Fruit fly (Drosophila melanogaster): ENCODE results near the gene CG14230.

The CG14230 gene

DNA sequence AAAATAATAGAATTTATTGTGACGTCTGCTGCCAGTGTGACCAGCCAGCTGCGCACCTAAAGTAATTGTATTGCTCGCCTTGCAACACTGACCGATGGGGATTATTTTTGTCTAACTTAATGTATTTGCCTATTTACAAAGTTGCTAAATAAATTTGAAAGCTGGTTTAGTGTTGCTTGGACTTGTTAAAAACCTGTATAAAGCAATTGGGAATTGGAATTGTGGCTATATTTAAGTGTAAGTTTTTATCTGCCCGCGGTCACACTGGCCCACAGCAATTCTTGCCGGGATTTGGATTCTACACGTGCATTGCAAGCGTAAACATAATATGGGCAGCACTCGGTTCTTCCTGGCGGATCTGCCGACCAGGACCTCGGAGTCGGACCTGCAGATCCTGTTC is at the start of gene CG14230, which contains the start of gene CG14232:
Gene CG14230, plus strand, starts transcription at position 94 of the 400 bp plus-strand sequence.
Gene CG14232, minus strand, starts transcription at position 177 of the 400 bp plus-strand sequence.
- TF ChIP-seq psq (optimal IDR thresholded peaks at IDR 0.05) (no peak), ttk (optimal IDR thresholded peaks at IDR 0.05) (no peak), Sin3A (optimal IDR thresholded peaks at IDR 0.05) (no peak)

DNA sequence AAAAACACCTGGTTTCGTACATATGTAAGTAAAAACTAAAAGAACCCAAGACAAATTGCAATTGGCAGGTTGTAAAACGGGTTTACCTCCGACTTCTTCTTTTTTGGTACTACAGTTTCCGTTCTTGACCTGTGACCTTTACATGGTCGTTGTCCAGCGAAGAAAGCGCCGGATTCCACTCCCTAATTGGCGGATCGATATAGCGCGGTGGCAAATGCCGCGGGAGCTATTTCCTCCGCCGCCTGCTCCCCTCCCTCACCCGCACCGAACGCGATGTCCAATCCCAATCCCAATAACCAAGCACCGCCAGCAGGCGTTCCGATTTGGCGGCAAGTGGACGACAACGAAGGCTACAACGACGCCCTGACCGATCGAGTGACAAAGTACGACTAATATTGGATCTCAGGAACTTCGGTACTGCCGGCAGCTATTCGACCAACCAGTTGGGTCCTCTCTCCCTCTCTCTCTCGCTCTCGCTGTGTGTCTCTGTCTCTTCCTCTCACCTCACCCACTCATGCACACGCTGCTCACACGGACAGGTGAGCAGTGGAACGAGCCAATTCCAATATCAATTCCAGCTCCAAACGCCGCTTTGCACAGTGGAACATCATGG is 41.3 kb upstream of the CG14230 start:
- TF ChIP-seq Sin3A (optimal IDR thresholded peaks at IDR 0.05) (no peak), psq (optimal IDR thresholded peaks at IDR 0.05) (no peak), insv (optimal IDR thresholded peaks at IDR 0.05) (no peak), ttk (optimal IDR thresholded peaks at IDR 0.05) (no peak), Myc (optimal IDR thresholded peaks at IDR 0.05) (no peak), h (optimal IDR thresholded peaks at IDR 0.05) (no peak)

DNA sequence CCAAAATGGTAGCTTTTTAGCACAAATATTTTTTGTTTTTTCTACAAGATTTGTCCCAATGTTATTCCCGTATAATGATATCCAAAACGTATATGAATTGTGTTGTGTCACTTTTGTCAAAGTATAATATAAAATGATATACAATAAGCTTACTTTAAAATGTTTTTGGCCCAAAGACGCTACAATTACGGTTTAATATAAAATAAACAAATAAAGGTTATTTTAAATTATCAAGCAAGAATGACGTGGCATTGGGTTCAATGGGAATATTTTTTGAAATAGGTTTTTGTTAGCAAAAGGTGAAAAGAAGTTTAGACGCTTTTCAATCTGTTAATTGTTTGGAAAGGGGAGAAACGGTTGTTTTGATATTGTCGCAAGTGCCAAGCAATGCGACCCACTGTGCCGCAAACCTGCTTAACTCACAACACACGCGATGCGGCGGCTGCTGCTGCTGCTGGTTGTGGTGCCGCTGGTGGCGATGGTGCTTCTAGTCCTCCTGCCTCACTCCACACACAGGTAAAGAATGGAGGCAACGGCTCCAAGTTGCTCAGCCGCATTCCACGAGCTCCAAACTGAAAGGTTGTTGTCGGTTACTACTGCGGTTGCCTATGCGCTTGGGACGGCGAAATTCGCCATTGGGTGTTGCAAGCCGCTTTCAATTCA is 40.6 kb upstream of the CG14230 start:
- TF ChIP-seq psq (optimal IDR thresholded peaks at IDR 0.05) (no peak), h (optimal IDR thresholded peaks at IDR 0.05) (no peak), insv (optimal IDR thresholded peaks at IDR 0.05) (no peak)

DNA sequence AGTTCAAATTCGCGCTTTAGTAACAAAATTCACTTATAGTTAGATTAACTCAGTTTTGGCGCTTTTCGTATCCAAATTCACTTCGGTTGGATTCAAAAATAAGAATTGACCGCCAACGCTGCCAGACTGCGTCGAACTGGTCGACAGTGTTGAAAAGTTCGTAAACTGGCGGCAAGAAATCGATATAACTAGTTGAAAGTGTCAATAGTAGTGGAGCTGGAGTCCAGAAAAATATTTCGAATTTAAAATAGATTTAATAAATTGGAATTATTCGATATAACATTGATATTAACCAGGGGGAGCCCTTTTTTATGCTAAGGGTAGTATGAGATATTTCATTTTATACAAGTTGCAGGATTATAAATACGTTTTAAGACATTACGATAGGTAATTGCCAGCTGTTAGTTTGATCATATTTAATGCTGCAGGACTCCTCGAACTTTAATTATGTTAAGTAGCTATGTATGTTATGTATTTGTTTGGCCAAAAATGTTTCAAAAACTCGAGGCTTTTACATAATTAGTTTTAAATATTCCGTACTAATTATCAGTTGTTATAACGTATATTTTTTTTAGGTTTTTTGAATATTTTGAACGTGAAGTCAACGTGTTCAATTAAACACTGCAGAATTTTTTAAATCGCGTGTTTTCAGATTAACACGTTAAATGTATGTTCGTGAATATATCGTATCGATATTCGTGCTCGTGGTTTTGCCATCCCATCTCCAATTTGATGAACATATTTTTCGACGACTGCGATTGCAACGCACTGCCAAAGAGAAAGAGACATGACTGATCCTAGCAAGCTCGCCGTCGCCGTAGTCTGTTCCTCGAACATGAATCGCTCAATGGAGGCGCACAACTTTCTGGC is 39.9 kb upstream of the CG14230 start, which contains the start of the genes CG14223 and Ssu72:
Gene CG14223, minus strand, starts transcription at position 113 of the 870 bp plus-strand sequence.
Gene Ssu72, plus strand, starts transcription at position 703 of the 870 bp plus-strand sequence.
- TF ChIP-seq Sin3A (optimal IDR thresholded peaks at IDR 0.05) (no peak), Myc (optimal IDR thresholded peaks at IDR 0.05) (no peak), psq (optimal IDR thresholded peaks at IDR 0.05) (no peak), h (optimal IDR thresholded peaks at IDR 0.05) (no peak), insv (optimal IDR thresholded peaks at IDR 0.05) (no peak), ttk (optimal IDR thresholded peaks at IDR 0.05) (no peak)

DNA sequence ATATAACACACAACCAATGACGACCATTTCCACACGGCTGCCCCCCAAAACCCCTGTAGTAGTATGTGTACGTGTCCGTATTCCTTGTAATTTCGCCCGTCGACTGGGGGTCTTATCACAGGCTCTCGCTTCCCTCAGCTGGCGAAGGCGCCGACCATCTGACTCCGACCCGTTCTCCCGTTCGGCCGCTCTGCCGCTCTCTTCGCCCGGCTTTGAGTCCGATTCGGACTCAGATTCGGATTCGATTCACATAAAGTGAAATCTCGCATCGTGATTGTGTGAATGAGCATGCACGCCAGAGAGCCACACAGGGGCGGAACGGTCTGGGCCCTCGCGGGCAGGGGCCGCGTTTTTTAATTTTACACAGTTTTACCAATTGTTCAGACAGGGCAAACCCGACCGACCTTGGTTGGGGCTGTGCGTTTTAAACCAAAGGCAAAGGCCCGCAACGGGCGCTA is 38.3 kb upstream of the CG14230 start:
- TF ChIP-seq h (optimal IDR thresholded peaks at IDR 0.05) (no peak), Sin3A (optimal IDR thresholded peaks at IDR 0.05) (no peak), insv (optimal IDR thresholded peaks at IDR 0.05) (no peak), Myc (optimal IDR thresholded peaks at IDR 0.05) (no peak), ttk (optimal IDR thresholded peaks at IDR 0.05) (no peak), psq (optimal IDR thresholded peaks at IDR 0.05) (no peak)

DNA sequence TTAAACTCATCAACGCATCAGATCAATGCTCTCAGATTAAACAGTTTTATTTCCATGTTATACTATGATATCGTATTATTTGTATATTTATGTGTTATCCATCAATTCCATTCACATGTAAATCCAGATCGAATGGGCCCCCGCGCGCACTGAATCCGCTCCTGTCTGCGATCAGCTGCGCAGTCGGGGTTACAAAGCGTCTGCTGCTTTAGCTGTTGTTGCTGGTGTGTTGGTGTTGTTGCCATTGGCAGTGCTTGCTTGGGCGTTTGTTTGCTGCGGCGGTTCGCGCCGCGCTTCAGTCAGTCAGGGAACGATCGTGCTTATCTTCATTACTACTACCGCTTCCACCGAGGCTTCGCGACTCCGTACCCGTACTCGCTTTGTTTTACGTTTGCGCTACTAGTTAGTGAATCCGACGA is 37.0 kb upstream of the CG14230 start, which contains the start of gene Zw:
Gene Zw, plus strand, starts transcription at position 262 of the 419 bp plus-strand sequence.
- TF ChIP-seq ttk (optimal IDR thresholded peaks at IDR 0.05) (no peak), Sin3A (optimal IDR thresholded peaks at IDR 0.05) (no peak), insv (optimal IDR thresholded peaks at IDR 0.05) (no peak), h (optimal IDR thresholded peaks at IDR 0.05) (no peak), Myc (optimal IDR thresholded peaks at IDR 0.05) (no peak), psq (optimal IDR thresholded peaks at IDR 0.05) (no peak)

DNA sequence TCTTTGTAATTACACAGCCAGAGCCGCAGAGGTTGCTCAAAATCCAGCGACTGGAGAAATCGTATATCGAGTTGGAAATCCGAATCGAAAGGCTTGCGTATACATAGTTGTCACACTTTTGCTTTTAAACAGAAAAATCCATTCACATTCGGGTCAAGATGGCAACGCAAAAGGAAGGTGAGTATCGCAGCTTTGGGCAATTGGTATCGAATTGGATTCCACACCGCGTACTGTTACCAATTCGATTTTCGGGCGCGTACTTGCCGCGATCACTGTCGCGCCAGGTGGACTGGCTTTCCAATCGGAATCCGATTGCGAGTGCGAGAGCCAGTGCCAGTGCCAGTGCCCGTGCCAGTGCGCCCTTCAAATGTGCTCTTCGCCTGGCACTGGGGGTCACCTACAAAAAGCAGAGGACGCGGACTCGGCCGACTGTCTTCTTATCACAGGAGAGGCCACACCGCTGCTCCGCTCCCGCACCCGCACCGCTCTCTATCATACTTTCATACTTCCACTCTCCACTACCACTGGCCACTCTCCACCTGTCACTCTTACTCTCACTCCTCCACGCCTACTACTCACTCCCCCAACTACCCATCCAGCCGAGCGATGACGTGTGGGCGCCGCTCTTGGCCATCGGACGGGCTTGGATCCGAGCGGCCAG is 36.4 kb upstream of the CG14230 start:
- TF ChIP-seq psq (optimal IDR thresholded peaks at IDR 0.05) (no peak), Myc (optimal IDR thresholded peaks at IDR 0.05) (no peak)

DNA sequence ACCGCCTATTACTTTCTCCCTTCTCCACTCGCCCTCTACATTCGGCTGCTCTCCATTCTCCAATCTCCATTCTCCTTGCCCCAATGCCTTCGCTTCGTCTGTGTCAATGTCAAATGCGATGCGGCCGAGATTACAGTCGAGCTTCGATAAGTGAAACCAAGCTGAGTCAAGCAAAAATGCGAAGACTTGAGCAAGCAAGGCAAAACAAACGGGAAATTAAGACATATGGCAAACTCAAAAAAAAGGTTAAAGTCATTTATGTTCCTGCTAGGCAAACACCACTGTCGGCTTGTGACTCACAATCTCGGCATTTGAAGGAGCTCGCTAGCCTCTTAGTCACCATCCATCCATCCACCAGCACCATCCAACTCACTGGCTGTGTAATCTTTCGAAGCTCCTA is 35.6 kb upstream of the CG14230 start:
- TF ChIP-seq insv (optimal IDR thresholded peaks at IDR 0.05) = no peak
- TF ChIP-seq ttk (optimal IDR thresholded peaks at IDR 0.05) = no peak
- no peak for TF ChIP-seq h (optimal IDR thresholded peaks at IDR 0.05)
- TF ChIP-seq Myc (optimal IDR thresholded peaks at IDR 0.05) = no peak
- TF ChIP-seq psq (optimal IDR thresholded peaks at IDR 0.05) = no peak
- TF ChIP-seq Sin3A (optimal IDR thresholded peaks at IDR 0.05) = no peak

DNA sequence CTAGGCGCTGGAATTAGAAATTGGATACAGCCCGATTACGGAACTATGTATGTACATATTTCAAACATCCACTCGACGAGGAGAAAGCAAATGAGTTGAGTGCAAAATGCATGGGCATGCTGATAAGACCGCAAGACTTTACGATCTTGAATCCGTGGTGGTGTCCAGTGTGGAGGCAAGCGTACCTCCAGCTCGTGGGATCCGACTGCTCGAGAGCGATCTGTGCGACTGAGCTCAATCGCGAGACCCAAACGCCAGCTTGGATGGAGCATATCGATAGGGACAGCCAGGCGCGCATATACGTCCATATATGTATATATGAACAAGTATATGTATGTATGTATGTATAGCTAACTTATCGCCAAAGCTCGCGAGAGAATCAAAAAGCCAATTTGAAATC is 28.3 kb upstream of the CG14230 start, which contains the start of gene et:
Gene et, minus strand, starts transcription at position 230 of the 400 bp plus-strand sequence.
- TF ChIP-seq Sin3A (optimal IDR thresholded peaks at IDR 0.05) (no peak), Myc (optimal IDR thresholded peaks at IDR 0.05) (no peak), psq (optimal IDR thresholded peaks at IDR 0.05) (no peak), h (optimal IDR thresholded peaks at IDR 0.05) (no peak), insv (optimal IDR thresholded peaks at IDR 0.05) (no peak), ttk (optimal IDR thresholded peaks at IDR 0.05) (no peak)

DNA sequence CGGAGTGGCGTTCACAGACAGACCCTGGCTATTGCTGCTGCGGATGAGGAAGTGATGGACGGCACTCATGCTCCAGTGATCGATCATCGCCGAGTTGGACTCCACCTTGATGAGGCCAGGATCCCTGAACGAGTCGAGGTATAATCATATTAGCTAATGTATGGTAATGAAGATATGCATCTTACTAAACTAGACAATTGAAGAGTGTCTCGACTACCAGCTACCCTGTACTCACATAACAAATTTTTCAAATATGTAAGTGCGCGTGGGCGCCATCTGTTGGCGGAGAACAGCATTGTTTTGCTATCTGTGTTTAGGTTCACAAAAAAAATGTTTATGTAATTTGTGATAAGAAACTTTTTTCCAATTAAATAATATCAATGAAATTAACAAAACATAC is 24.8 kb upstream of the CG14230 start:
- no peak for TF ChIP-seq Myc (optimal IDR thresholded peaks at IDR 0.05)
- no peak for TF ChIP-seq ttk (optimal IDR thresholded peaks at IDR 0.05)
- TF ChIP-seq Sin3A (optimal IDR thresholded peaks at IDR 0.05) = no peak
- no peak for TF ChIP-seq psq (optimal IDR thresholded peaks at IDR 0.05)
- TF ChIP-seq h (optimal IDR thresholded peaks at IDR 0.05) = no peak
- TF ChIP-seq insv (optimal IDR thresholded peaks at IDR 0.05) = no peak

DNA sequence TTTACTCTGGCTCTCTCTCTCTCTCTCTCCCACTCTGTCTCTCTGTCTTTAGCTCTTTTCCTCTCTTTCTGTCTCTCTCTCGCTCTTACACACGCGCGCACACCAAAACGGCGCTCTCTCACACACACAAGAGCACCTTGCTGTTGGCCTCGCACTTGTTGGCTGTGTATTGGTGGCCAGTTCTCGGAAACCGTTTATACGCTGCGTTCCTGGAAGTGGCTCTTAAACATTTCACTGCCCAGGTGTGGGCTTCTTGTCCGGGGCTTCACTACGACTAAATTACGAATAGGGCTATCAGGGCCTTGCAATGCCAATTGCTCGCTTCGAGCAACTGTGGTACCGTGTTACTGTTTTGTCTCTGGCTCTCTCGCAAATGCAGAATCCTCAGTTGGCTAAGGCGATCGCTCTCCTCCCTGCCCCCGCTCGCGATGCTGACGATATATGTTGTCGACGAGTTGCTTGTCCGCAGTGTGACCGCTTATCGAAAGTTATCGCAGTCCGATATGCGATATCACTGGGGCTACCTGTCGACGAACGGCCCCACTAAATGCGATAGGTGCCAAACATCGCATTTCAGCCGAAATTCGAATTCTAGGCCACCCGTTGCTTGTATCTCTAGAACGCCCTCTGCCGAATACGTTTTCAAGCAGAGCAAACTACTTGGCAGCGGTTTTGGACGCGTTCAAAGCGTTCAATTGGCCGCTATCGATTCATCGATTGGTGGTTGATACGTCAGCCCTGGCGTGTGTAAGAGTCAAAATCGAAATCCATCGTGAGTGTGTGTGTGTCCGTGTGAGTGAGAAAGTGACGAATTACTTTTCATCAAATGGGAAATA is 20.7 kb upstream of the CG14230 start, which contains the start of the genes dome and Ubqn:
Gene dome, minus strand, starts transcription at position 479 of the 836 bp plus-strand sequence.
Gene Ubqn, plus strand, starts transcription at position 769 of the 836 bp plus-strand sequence.
- TF ChIP-seq Myc (optimal IDR thresholded peaks at IDR 0.05) = no peak
- TF ChIP-seq psq (optimal IDR thresholded peaks at IDR 0.05) = no peak
- TF ChIP-seq insv (optimal IDR thresholded peaks at IDR 0.05) = no peak
- TF ChIP-seq h (optimal IDR thresholded peaks at IDR 0.05) = no peak
- TF ChIP-seq Sin3A (optimal IDR thresholded peaks at IDR 0.05) = no peak
- no peak for TF ChIP-seq ttk (optimal IDR thresholded peaks at IDR 0.05)
